Worm (Caenorhabditis elegans) whole organism, L1 larva: Measurements from ENCODE around the gene C06E1.1.

Experiments
- F16B12.6 ChIP-seq: fragments of 150-350 bp; optimal IDR thresholded peaks from 2 replicates; lab custom pipeline; 2014; ENCODE audit warnings: missing biosample characterization, missing genetic modification characterization
- ama-1 ChIP-seq: fragments of 150-350 bp; optimal IDR thresholded peaks from 2 replicates; lab custom pipeline; 2014
- egl-27 ChIP-seq, 2 experiments: fragments of 150-350 bp in 1 of 2; sonication (generic microtip); optimal IDR thresholded peaks; 3 replicates each; lab custom pipeline; 2017 to 2018; ENCODE audit warnings: missing biosample characterization in 2 of 2, missing genetic modification characterization in 2 of 2, missing genetic modification reagents in 2 of 2
- mep-1 ChIP-seq: fragments of 150-350 bp; optimal IDR thresholded peaks from 2 replicates; lab custom pipeline; 2014; ENCODE audit warnings: missing biosample characterization, missing genetic modification characterization
- nhr-76 ChIP-seq: sonication (generic microtip); optimal IDR thresholded peaks from 2 replicates; lab custom pipeline; 2017; ENCODE audit warnings: missing biosample characterization, missing genetic modification characterization
- skn-1 ChIP-seq: fragments of 150-350 bp; optimal IDR thresholded peaks from 2 replicates; lab custom pipeline; 2014; ENCODE audit warnings: missing biosample characterization, missing genetic modification characterization
- tbx-2 ChIP-seq: sonication (generic microtip); optimal IDR thresholded peaks from 2 replicates; lab custom pipeline; 2016; ENCODE audit warnings: missing genetic modification characterization, missing compliant biosample characterization
- unc-130 ChIP-seq: fragments of 150-350 bp; optimal IDR thresholded peaks from 2 replicates; lab custom pipeline; 2017; ENCODE audit warnings: missing biosample characterization, missing genetic modification characterization, inconsistent platforms
- unc-62 ChIP-seq: fragments of 150-350 bp; optimal IDR thresholded peaks from 2 replicates; lab custom pipeline; 2014; ENCODE audit warnings: missing biosample characterization, missing genetic modification reagents, missing genetic modification characterization

- TF ChIP-seq F16B12.6 (tag; lab: Kevin White, UChicago) (no peak), nhr-76 (tag; lab: Kevin White, UChicago) (no peak), skn-1 (tag; lab: Kevin White, UChicago) (no peak), unc-130 (tag; lab: Kevin White, UChicago) (no peak), ama-1 (lab: Kevin White, UChicago) (peak; percentile 88), egl-27 (tag; optimal IDR thresholded peaks at IDR 0.05; lab: Kevin White, UChicago) (no peak), mep-1 (no peak), tbx-2 (tag; lab: Kevin White, UChicago) (peak; percentile 13), unc-62 (GFP tag; lab: Kevin White, UChicago) (no peak)
Measured at ce11 chrIII:8652112-8652694, 46.6 kb downstream of the C06E1.1 start.
